Worm (Caenorhabditis elegans): ENCODE data around the gene F59B10.3.

F59B10.3 gene

ce11 chrII:10523031-10523430 lies 12.7 kb downstream of the F59B10.3 start:
- TF ChIP-seq F33H1.4 (GFP tag; IDR thresholded peaks at IDR 0.05) (no peak), mel-28 (tag; optimal IDR thresholded peaks at IDR 0.05; ENCODE audit: borderline replicate concordance) (no peak), hlh-12 (tag; optimal IDR thresholded peaks at IDR 0.05) (no peak), akir-1 (GFP tag; optimal IDR thresholded peaks at IDR 0.05) (no peak), C17E4.6 (GFP tag; IDR thresholded peaks at IDR 0.05) (no peak), lag-1 (GFP tag; IDR thresholded peaks at IDR 0.05) (no peak), nfya-2 (GFP tag; IDR thresholded peaks at IDR 0.05) (no peak), ets-4 (GFP tag; optimal IDR thresholded peaks at IDR 0.05) (no peak), sptf-2 (GFP tag; optimal IDR thresholded peaks at IDR 0.05) (no peak), D2030.7 (GFP tag; IDR thresholded peaks at IDR 0.05) (no peak), chd-7 (tag; optimal IDR thresholded peaks at IDR 0.05) (no peak), sdz-38 (tag; optimal IDR thresholded peaks at IDR 0.05) (no peak), ztf-6 (GFP tag; IDR thresholded peaks at IDR 0.05) (no peak)

- TF ChIP-seq zim-3 (tag; optimal IDR thresholded peaks at IDR 0.05) (no peak), him-1 (tag; optimal IDR thresholded peaks at IDR 0.05) (no peak), tbx-9 (tag; optimal IDR thresholded peaks at IDR 0.05; ENCODE audit: borderline replicate concordance) (no peak), F23B12.7 (tag; optimal IDR thresholded peaks at IDR 0.05; ENCODE audit: insufficient read depth) (no peak)
Observed at ce11 chrII:10523583-10523982, 13.2 kb downstream of the F59B10.3 start, which contains the start of gene F59B10.5. F59B10.5 (minus strand) TSS chrII:10523683.

- no peak for TF ChIP-seq ama-1 (optimal IDR thresholded peaks at IDR 0.05)
- TF ChIP-seq ama-1 (GFP tag; optimal IDR thresholded peaks at IDR 0.05), result no peak
- no peak for TF ChIP-seq ceh-27 (GFP tag; optimal IDR thresholded peaks at IDR 0.05)
- no peak for TF ChIP-seq cebp-2 (GFP tag; IDR thresholded peaks at IDR 0.05)
- TF ChIP-seq ccch-3 (GFP tag; optimal IDR thresholded peaks at IDR 0.05), result no peak
- TF ChIP-seq snpc-1.1 (tag; optimal IDR thresholded peaks at IDR 0.05; ENCODE audit: insufficient read depth), result no peak
- TF ChIP-seq dox-1 (GFP tag; IDR thresholded peaks at IDR 0.05), result no peak
- TF ChIP-seq sdz-38 (tag; optimal IDR thresholded peaks at IDR 0.05), result no peak
- TF ChIP-seq somi-1 (GFP tag; optimal IDR thresholded peaks at IDR 0.05), result no peak
Observed at ce11 chrII:10524374-10524773, 14.0 kb downstream of the F59B10.3 start, which contains the start of gene F59B10.6. F59B10.6 (minus strand) TSS chrII:10524474.

- no peak for TF ChIP-seq madf-6 (GFP tag; IDR thresholded peaks at IDR 0.05)
- no peak for TF ChIP-seq ceh-91 (GFP tag; IDR thresholded peaks at IDR 0.05)
- no peak for TF ChIP-seq zfh-2 (GFP tag; conservative IDR thresholded peaks at IDR 0.05)
- TF ChIP-seq madf-8 (GFP tag; conservative IDR thresholded peaks at IDR 0.05), result no peak
- no peak for TF ChIP-seq lsl-1 (GFP tag; optimal IDR thresholded peaks at IDR 0.05)
- no peak for TF ChIP-seq ets-4 (GFP tag; optimal IDR thresholded peaks at IDR 0.05)
- no peak for TF ChIP-seq B0019.2 (GFP tag; conservative IDR thresholded peaks at IDR 0.05)
- TF ChIP-seq lin-35 (GFP tag; optimal IDR thresholded peaks at IDR 0.05), result no peak
- TF ChIP-seq chd-7 (tag; optimal IDR thresholded peaks at IDR 0.05), result no peak
- TF ChIP-seq dox-1 (GFP tag; IDR thresholded peaks at IDR 0.05), result no peak
- no peak for TF ChIP-seq B0261.1 (tag; optimal IDR thresholded peaks at IDR 0.05)
- TF ChIP-seq F52B5.7 (tag; optimal IDR thresholded peaks at IDR 0.05), result no peak
- no peak for TF ChIP-seq hrde-1 (tag; optimal IDR thresholded peaks at IDR 0.05; ENCODE audit: borderline replicate concordance)
- no peak for TF ChIP-seq athp-1 (tag; optimal IDR thresholded peaks at IDR 0.05)
- no peak for TF ChIP-seq hlh-12 (tag; optimal IDR thresholded peaks at IDR 0.05)
- no peak for TF ChIP-seq nhr-120 (GFP tag; IDR thresholded peaks at IDR 0.05)
Observed at ce11 chrII:10525134-10525533, 14.8 kb downstream of the F59B10.3 start.
